Fruit fly (Drosophila melanogaster) whole organism, embryonic: ENCODE data around the gene CG6296.

Source experiments
- Antp ChIP-seq: fragments of 200-800 bp; sonication (Bioruptor generic); optimal IDR thresholded peaks from 3 replicates; lab custom pipeline; 2016; ENCODE audit warnings: missing biosample characterization, missing genetic modification characterization
- Atf6 ChIP-seq: fragments of 200-800 bp; sonication (Bioruptor generic); IDR thresholded peaks from 2 replicates; pipeline ENCODE4 v1.3.6; 2022; ENCODE audit warnings: missing biosample characterization, missing genetic modification characterization
- B-H2 ChIP-seq: fragments of 200-800 bp; sonication (Bioruptor generic); optimal IDR thresholded peaks from 2 replicates; lab custom pipeline; 2018; ENCODE audit warnings: missing biosample characterization, mild to moderate bottlenecking, missing genetic modification characterization
- Bteb2 ChIP-seq: fragments of 200-800 bp; sonication (Bioruptor generic); optimal IDR thresholded peaks from 2 replicates; lab custom pipeline; 2016; ENCODE audit warnings: missing biosample characterization, missing genetic modification characterization
- CG10431 ChIP-seq: fragments of 200-800 bp; sonication (Bioruptor generic); optimal IDR thresholded peaks from 3 replicates; lab custom pipeline; 2018; ENCODE audit warnings: missing biosample characterization, mild to moderate bottlenecking, missing genetic modification characterization
- CG10543 ChIP-seq: fragments of 200-800 bp; sonication (Bioruptor generic); optimal IDR thresholded peaks from 3 replicates; lab custom pipeline; 2017; ENCODE audit warnings: missing biosample characterization, mild to moderate bottlenecking, missing genetic modification characterization, moderate library complexity
- CG11093 ChIP-seq: fragments of 200-800 bp; sonication (Bioruptor generic); IDR thresholded peaks from 3 replicates; pipeline ENCODE4 v1.3.6; 2022; ENCODE audit warnings: missing biosample characterization, missing genetic modification characterization
- CG12071 ChIP-seq: fragments of 200-800 bp; sonication (Bioruptor generic); optimal IDR thresholded peaks from 3 replicates; lab custom pipeline; 2018; ENCODE audit warnings: missing biosample characterization, mild to moderate bottlenecking, missing genetic modification characterization
- CG12769 ChIP-seq: fragments of 200-800 bp; sonication (Bioruptor generic); optimal IDR thresholded peaks from 2 replicates; lab custom pipeline; 2019; ENCODE audit warnings: missing biosample characterization, mild to moderate bottlenecking, missing genetic modification characterization, moderate library complexity
- CG13287 ChIP-seq: fragments of 200-800 bp; sonication (Bioruptor generic); IDR thresholded peaks from 2 replicates; pipeline ENCODE4 v1.3.6; 2022; ENCODE audit warnings: missing biosample characterization, missing genetic modification characterization; ENCODE audit not compliant: partially characterized antibody
- CG13894 ChIP-seq: fragments of 200-800 bp; sonication (Bioruptor generic); optimal IDR thresholded peaks from 3 replicates; lab custom pipeline; 2018; ENCODE audit warnings: missing biosample characterization, mild to moderate bottlenecking, missing genetic modification characterization, moderate library complexity
- CG15514 ChIP-seq: fragments of 200-800 bp; sonication (Bioruptor generic); optimal IDR thresholded peaks from 3 replicates; lab custom pipeline; 2017; ENCODE audit warnings: missing biosample characterization, missing genetic modification characterization, mild to moderate bottlenecking, moderate library complexity, missing genetic modification reagents
- CG18619 ChIP-seq: fragments of 200-800 bp; sonication (Bioruptor generic); optimal IDR thresholded peaks from 3 replicates; lab custom pipeline; 2017; ENCODE audit warnings: missing biosample characterization, mild to moderate bottlenecking, missing genetic modification characterization
- CG2199 ChIP-seq: fragments of 200-800 bp; sonication (Bioruptor generic); IDR thresholded peaks from 3 replicates; pipeline ENCODE4 v1.3.6; 2022; ENCODE audit warnings: missing biosample characterization, missing genetic modification characterization
- CG32532 ChIP-seq: fragments of 200-800 bp; sonication (Bioruptor generic); IDR thresholded peaks from 2 replicates; pipeline ENCODE4 v1.3.6; 2022; ENCODE audit warnings: missing biosample characterization, missing genetic modification characterization
- CG6765 ChIP-seq: fragments of 200-800 bp; sonication (Bioruptor generic); optimal IDR thresholded peaks from 3 replicates; lab custom pipeline; 2017; ENCODE audit warnings: missing biosample characterization, mild to moderate bottlenecking, missing genetic modification characterization
- CG6854 ChIP-seq: fragments of 200-800 bp; sonication (Bioruptor generic); optimal IDR thresholded peaks from 3 replicates; lab custom pipeline; 2017; ENCODE audit warnings: missing biosample characterization, mild to moderate bottlenecking, missing genetic modification characterization
- CG9609 ChIP-seq: fragments of 200-800 bp; sonication (Bioruptor generic); optimal IDR thresholded peaks from 3 replicates; lab custom pipeline; 2016; ENCODE audit warnings: missing biosample characterization, missing genetic modification characterization
- CG9932 ChIP-seq: fragments of 200-800 bp; sonication (Bioruptor generic); IDR thresholded peaks from 2 replicates; pipeline ENCODE4 v1.3.6; 2022; ENCODE audit warnings: missing biosample characterization, missing genetic modification characterization
- Deaf1 ChIP-seq: fragments of 200-800 bp; optimal IDR thresholded peaks from 3 replicates; lab custom pipeline; 2019; ENCODE audit warnings: missing biosample characterization, mild to moderate bottlenecking, missing genetic modification characterization, moderate library complexity
- Dll ChIP-seq: fragments of 200-800 bp; sonication (Bioruptor generic); IDR thresholded peaks from 4 replicates; pipeline ENCODE4 v1.3.6; 2022; ENCODE audit warnings: missing biosample characterization, missing genetic modification characterization; ENCODE audit not compliant: partially characterized antibody
- ERR ChIP-seq: fragments of 200-800 bp; sonication (Bioruptor generic); optimal IDR thresholded peaks from 2 replicates; lab custom pipeline; 2016; ENCODE audit warnings: missing biosample characterization, missing genetic modification characterization
- Fer1 ChIP-seq: fragments of 200-800 bp; sonication (Bioruptor generic); optimal IDR thresholded peaks from 2 replicates; lab custom pipeline; 2017; ENCODE audit warnings: missing biosample characterization, mild to moderate bottlenecking, missing genetic modification characterization
- GATAe ChIP-seq: fragments of 200-800 bp; sonication (Bioruptor generic); conservative IDR thresholded peaks from 2 replicates; pipeline ENCODE4 v1.3.6; 2022; ENCODE audit warnings: missing biosample characterization, missing genetic modification characterization
- Gug ChIP-seq: fragments of 200-800 bp; sonication (Bioruptor generic); IDR thresholded peaks from 4 replicates; pipeline ENCODE4 v1.3.6; 2022; ENCODE audit warnings: missing biosample characterization, missing genetic modification characterization
- Jarid2 ChIP-seq: fragments of 200-800 bp; sonication (Bioruptor generic); optimal IDR thresholded peaks from 3 replicates; lab custom pipeline; 2017; ENCODE audit warnings: mild to moderate bottlenecking, missing biosample characterization, missing genetic modification reagents, missing genetic modification characterization
- MTF-1 ChIP-seq: fragments of 200-800 bp; sonication (Bioruptor generic); optimal IDR thresholded peaks from 2 replicates; lab custom pipeline; 2018; ENCODE audit warnings: missing biosample characterization, mild to moderate bottlenecking, missing genetic modification characterization, borderline replicate concordance
- Med ChIP-seq: fragments of 200-800 bp; sonication (Bioruptor generic); peaks from one replicate; lab custom pipeline; 2016; ENCODE audit warnings: missing biosample characterization, missing genetic modification characterization, mild to moderate bottlenecking, inconsistent platforms, moderate library complexity
- Poxn ChIP-seq: fragments of 200-800 bp; sonication (Bioruptor generic); IDR thresholded peaks from 2 replicates; pipeline ENCODE4 v1.3.6; 2022; ENCODE audit warnings: missing biosample characterization, missing genetic modification characterization
- Taf1 ChIP-seq: fragments of 200-800 bp; sonication (Bioruptor generic); IDR thresholded peaks from 2 replicates; pipeline ENCODE4 v1.3.6; 2022; ENCODE audit warnings: missing biosample characterization, missing genetic modification characterization
- Usf ChIP-seq: fragments of 200-800 bp; sonication (Bioruptor generic); optimal IDR thresholded peaks from 2 replicates; lab custom pipeline; 2017; ENCODE audit warnings: missing genotype, missing biosample characterization, missing genetic modification characterization
- Vsx1 ChIP-seq: fragments of 200-800 bp; sonication (Bioruptor generic); optimal IDR thresholded peaks from 2 replicates; lab custom pipeline; 2017; ENCODE audit warnings: missing biosample characterization, mild to moderate bottlenecking, missing genetic modification characterization, missing genetic modification reagents
- Xbp1 ChIP-seq: fragments of 200-800 bp; sonication (Bioruptor generic); optimal IDR thresholded peaks from 3 replicates; lab custom pipeline; 2016; ENCODE audit warnings: missing biosample characterization, mild to moderate bottlenecking, missing genetic modification characterization
- ftz-f1 ChIP-seq: fragments of 200-800 bp; sonication (Bioruptor generic); optimal IDR thresholded peaks from 2 replicates; lab custom pipeline; 2016; ENCODE audit warnings: missing biosample characterization, missing genetic modification characterization
- luna ChIP-seq: fragments of 200-800 bp; sonication (Bioruptor generic); optimal IDR thresholded peaks from 2 replicates; lab custom pipeline; 2016; ENCODE audit warnings: missing biosample characterization, missing genetic modification characterization
- nom ChIP-seq: fragments of 200-800 bp; sonication (Bioruptor generic); optimal IDR thresholded peaks from 2 replicates; lab custom pipeline; 2017; ENCODE audit warnings: missing biosample characterization, missing genetic modification characterization, mild to moderate bottlenecking, moderate library complexity, missing genetic modification reagents
- otp ChIP-seq: fragments of 200-800 bp; sonication (Bioruptor generic); IDR thresholded peaks from 3 replicates; pipeline ENCODE4, ENCODE4 v1.3.6; 2022; ENCODE audit warnings: missing biosample characterization, missing genetic modification characterization
- pan ChIP-seq, 4 experiments: fragments of >200 bp in 3 of 4; fragments of 200-800 bp in 1 of 4; sonication (Bioruptor generic) in 1 of 4; optimal IDR thresholded peaks in 3 of 4; IDR thresholded peaks in 1 of 4; 2 replicates each; pipeline versions ENCODE4 v1.3.6 to Lab custom; 2017 to 2022; ENCODE audit warnings: missing biosample characterization in 2 of 4, missing genetic modification characterization in 2 of 4, mixed read lengths in 1 of 4
- peb ChIP-seq: fragments of 200-800 bp; sonication (Bioruptor generic); IDR thresholded peaks from 2 replicates; pipeline ENCODE4 v1.3.6; 2022; ENCODE audit warnings: missing biosample characterization, missing genetic modification characterization
- psq ChIP-seq: fragments of 200-800 bp; sonication (Bioruptor generic); optimal IDR thresholded peaks from 2 replicates; lab custom pipeline; 2017; ENCODE audit warnings: missing biosample characterization, missing genetic modification characterization
- row ChIP-seq: fragments of 200-800 bp; sonication (Bioruptor generic); IDR thresholded peaks from 3 replicates; pipeline ENCODE4 v1.3.6; 2022; ENCODE audit warnings: missing biosample characterization, missing genetic modification characterization
- sens ChIP-seq: fragments of 200-800 bp; sonication (Bioruptor generic); peaks from one replicate; lab custom pipeline; 2016; ENCODE audit warnings: missing biosample characterization, missing genetic modification characterization
- slbo ChIP-seq: fragments of 200-800 bp; sonication (Bioruptor generic); IDR thresholded peaks from 2 replicates; pipeline ENCODE4 v1.3.6; 2022; ENCODE audit warnings: missing biosample characterization, missing genetic modification characterization
- so ChIP-seq: fragments of 200-800 bp; sonication (Bioruptor generic); IDR thresholded peaks from 3 replicates; pipeline ENCODE4 v1.3.6; 2022; ENCODE audit warnings: missing biosample characterization, missing genetic modification characterization
- sob ChIP-seq: fragments of 200-800 bp; sonication (Bioruptor generic); IDR thresholded peaks from 2 replicates; pipeline ENCODE4 v1.3.6; 2022; ENCODE audit warnings: missing biosample characterization, missing genetic modification characterization
- sug ChIP-seq: fragments of 200-800 bp; optimal IDR thresholded peaks from 2 replicates; lab custom pipeline; 2019; ENCODE audit warnings: missing biosample characterization, mild to moderate bottlenecking, missing genetic modification characterization, moderate library complexity
- unc-4 ChIP-seq: fragments of 200-800 bp; sonication (Bioruptor generic); IDR thresholded peaks from 2 replicates; pipeline ENCODE4 v1.3.6; 2022; ENCODE audit warnings: missing biosample characterization, missing genetic modification characterization; ENCODE audit not compliant: partially characterized antibody
- wek ChIP-seq: fragments of 200-800 bp; sonication (Bioruptor generic); optimal IDR thresholded peaks from 3 replicates; lab custom pipeline; 2018; ENCODE audit warnings: missing biosample characterization, mild to moderate bottlenecking, missing genetic modification characterization, moderate library complexity
- zen2 ChIP-seq: fragments of 200-800 bp; sonication (Bioruptor generic); IDR thresholded peaks from 3 replicates; pipeline ENCODE4 v1.3.6; 2022; ENCODE audit warnings: missing biosample characterization, missing genetic modification characterization; ENCODE audit not compliant: partially characterized antibody

Gene CG6296

DNA sequence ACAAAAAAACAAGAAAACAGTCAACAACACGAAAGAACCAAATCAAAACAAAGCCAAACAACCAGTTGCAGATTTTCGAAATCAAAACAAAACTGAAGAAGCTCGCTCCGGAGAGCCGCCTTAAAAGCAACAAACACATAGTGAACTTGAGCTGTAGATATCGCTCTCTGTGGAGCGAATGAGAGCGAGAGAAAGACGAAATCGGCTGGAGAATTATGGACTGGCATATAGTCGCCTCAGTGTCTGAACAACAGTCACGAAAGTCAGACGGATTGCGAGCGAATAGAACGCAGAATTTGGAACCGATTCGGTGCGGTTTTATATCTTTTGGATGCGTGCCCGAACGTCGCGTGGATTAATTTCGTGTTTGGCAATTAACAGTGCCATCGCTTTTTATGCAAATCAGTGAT lies 25.0 kb downstream of the CG6296 start (continued):
- TF ChIP-seq CG32532 (GFP tag; lab: Robert Waterston, UW) (peak; percentile 26; the same call in 1 of the 2 replicates), sens (peak; percentile 56), CG12769 (peak; percentile 49), Gug (no peak), ftz-f1 (peak; percentile 83), CG11093 (GFP tag; lab: Robert Waterston, UW) (no peak), CG6854 (GFP tag; lab: Kevin White, UChicago) (peak; percentile 49), zen2 (GFP tag; lab: Robert Waterston, UW) (peak; percentile 37; the same call in 2 of the 3 replicates), Med (GFP tag; lab: Kevin White, UChicago) (peak; percentile 83), Antp (GFP tag; lab: Kevin White, UChicago) (no peak), luna (GFP tag; lab: Kevin White, UChicago) (no peak), CG6765 (GFP tag; lab: Kevin White, UChicago) (peak; percentile 39), slbo (peak; percentile 35), sob (peak; percentile 32; the same call in 1 of the 2 replicates), CG13287 (GFP tag; lab: Robert Waterston, UW) (peak; percentile 70), CG10431 (GFP tag; lab: Kevin White, UChicago) (peak; percentile 90), MTF-1 (GFP tag; lab: Kevin White, UChicago) (peak; percentile 16), CG9932 (GFP tag; lab: Robert Waterston, UW) (peak; percentile 26; the same call in 1 of the 2 replicates), Taf1 (GFP tag; lab: Robert Waterston, UW) (0 out of 2 replicates have a peak, but pooled peaks have one; percentile 17), CG9609 (GFP tag; lab: Kevin White, UChicago) (no peak), CG15514 (GFP tag; lab: Kevin White, UChicago) (peak; percentile 6), Jarid2 (GFP tag; lab: Kevin White, UChicago) (peak; percentile 88), Fer1 (GFP tag; lab: Kevin White, UChicago) (peak; percentile 37), Poxn (GFP tag; lab: Robert Waterston, UW) (no peak), Vsx1 (GFP tag; lab: Kevin White, UChicago) (peak; percentile 28), ERR (peak; percentile 15), B-H2 (GFP tag; lab: Kevin White, UChicago) (peak; percentile 30), row (GFP tag; lab: Robert Waterston, UW) (peak; percentile 26; the same call in 1 of the 3 replicates), CG10543 (GFP tag; lab: Kevin White, UChicago) (peak; percentile 54), GATAe (GFP tag; lab: Robert Waterston, UW) (no peak), pan (optimal IDR thresholded peaks at IDR 0.05; lab: Kevin White, UChicago) (no peak), pan (GFP tag; optimal IDR thresholded peaks at IDR 0.05 in 1 of 2, IDR thresholded peaks at IDR 0.05 in 1 of 2) (peak in 1 of 2 experiments; percentile 42), so (GFP tag; lab: Robert Waterston, UW) (peak; percentile 71; the same call in 1 of the 3 replicates), CG13894 (peak; percentile 60), Bteb2 (no peak), peb (GFP tag; lab: Robert Waterston, UW) (no peak), CG18619 (GFP tag; lab: Kevin White, UChicago) (no peak), unc-4 (GFP tag; lab: Robert Waterston, UW) (peak; percentile 52), sug (peak; percentile 54), CG2199 (GFP tag; lab: Robert Waterston, UW) (0 out of 3 replicates have a peak, but pooled peaks have one; percentile 52), psq (GFP tag; lab: Kevin White, UChicago) (peak; percentile 29), wek (GFP tag; lab: Kevin White, UChicago) (no peak), Dll (GFP tag; lab: Robert Waterston, UW) (0 out of 4 replicates have a peak, but pooled peaks have one; percentile 15), Xbp1 (GFP tag; lab: Kevin White, UChicago) (no peak), nom (GFP tag; lab: Kevin White, UChicago) (no peak), Deaf1 (tag; lab: Kevin White, UChicago) (peak; percentile 68), Atf6 (GFP tag; lab: Robert Waterston, UW) (peak; percentile 48), otp (GFP tag; lab: Robert Waterston, UW) (peak; percentile 23; the same call in 1 of the 3 replicates), Usf (GFP tag; lab: Kevin White, UChicago) (no peak), CG12071 (GFP tag; lab: Kevin White, UChicago) (peak; percentile 34)
